Fruit fly (Drosophila melanogaster) whole organism, wandering third instar larva: Measurements from ENCODE around the gene beta4GalNAcTB.

Source experiments
- CG32264 ChIP-seq: fragments of 200-800 bp; sonication (Bioruptor generic); optimal IDR thresholded peaks from 2 replicates; lab custom pipeline; 2016; ENCODE audit warnings: missing biosample characterization, missing genetic modification characterization
- CG9705 ChIP-seq: fragments of 200-800 bp; sonication (Bioruptor generic); optimal IDR thresholded peaks from 2 replicates; lab custom pipeline; 2018; ENCODE audit warnings: missing biosample characterization, mild to moderate bottlenecking, missing genetic modification characterization
- CrebA ChIP-seq: fragments of 200-800 bp; sonication (Bioruptor generic); optimal IDR thresholded peaks from 2 replicates; lab custom pipeline; 2016; ENCODE audit warnings: missing biosample characterization, mild to moderate bottlenecking, missing genetic modification characterization, borderline replicate concordance
- Dfd ChIP-seq: fragments of >200 bp; optimal IDR thresholded peaks from 2 replicates; lab custom pipeline; 2017; ENCODE audit warnings: missing biosample characterization, missing genetic modification characterization
- HLH106 ChIP-seq: fragments of 200-800 bp; optimal IDR thresholded peaks from 3 replicates; lab custom pipeline; 2019; ENCODE audit warnings: missing biosample characterization, mild to moderate bottlenecking, missing genetic modification characterization, moderate library complexity
- Hnf4 ChIP-seq: fragments of 200-800 bp; sonication (Bioruptor generic); optimal IDR thresholded peaks from 2 replicates; lab custom pipeline; 2016; ENCODE audit warnings: missing biosample characterization, mild to moderate bottlenecking, missing genetic modification characterization
- Jra ChIP-seq: sonication (Bioruptor generic); optimal IDR thresholded peaks from 2 replicates; lab custom pipeline; 2016; ENCODE audit warnings: missing biosample characterization, missing genetic modification characterization
- Myc ChIP-seq: fragments of >200 bp; optimal IDR thresholded peaks from 2 replicates; lab custom pipeline; 2017
- N ChIP-seq: fragments of >200 bp; optimal IDR thresholded peaks from 2 replicates; lab custom pipeline; 2018; ENCODE audit warnings: missing biosample characterization, missing external identifiers, missing genetic modification characterization
- OdsH ChIP-seq: fragments of 200-800 bp; sonication (Bioruptor generic); optimal IDR thresholded peaks from 2 replicates; lab custom pipeline; 2016; ENCODE audit warnings: missing biosample characterization, mild to moderate bottlenecking, missing genetic modification characterization
- Vsx2 ChIP-seq: fragments of 200-300, 225-300 bp; sonication (Bioruptor generic); optimal IDR thresholded peaks from 2 replicates; lab custom pipeline; 2018; ENCODE audit warnings: missing biosample characterization, missing genetic modification characterization; ENCODE audit not compliant: partially characterized antibody
- br ChIP-seq: fragments of 200-800 bp; sonication (Bioruptor generic); optimal IDR thresholded peaks from 2 replicates; lab custom pipeline; 2016; ENCODE audit warnings: missing biosample characterization, missing genetic modification characterization
- brk ChIP-seq: fragments of 200-800 bp; sonication (Bioruptor generic); optimal IDR thresholded peaks from 2 replicates; lab custom pipeline; 2016; ENCODE audit warnings: missing biosample characterization, mild to moderate bottlenecking, missing genetic modification characterization
- dl ChIP-seq, 2 experiments: fragments of 175-275, 200-275 bp in 1 of 2; fragments of 200-275 bp in 1 of 2; sonication (Bioruptor generic); optimal IDR thresholded peaks; lab custom pipeline; 2018; ENCODE audit warnings: mild to moderate bottlenecking in 2 of 2, missing biosample characterization in 2 of 2, missing genetic modification characterization in 2 of 2, moderate library complexity in 2 of 2; ENCODE audit not compliant: partially characterized antibody in 2 of 2, insufficient read depth in 1 of 2
- foxo ChIP-seq, 2 experiments: fragments of 200-800 bp; sonication (Bioruptor generic); optimal IDR thresholded peaks; 2 replicates in 1 of 2; 3 replicates in 1 of 2; lab custom pipeline; 2016 to 2017; ENCODE audit warnings: missing biosample characterization in 2 of 2, missing genetic modification characterization in 2 of 2
- fru ChIP-seq: fragments of 200-800 bp; sonication (Bioruptor generic); optimal IDR thresholded peaks from 3 replicates; lab custom pipeline; 2016; ENCODE audit warnings: missing biosample characterization, mild to moderate bottlenecking, missing genetic modification characterization
- h ChIP-seq: fragments of 200-800 bp; sonication (Bioruptor generic); optimal IDR thresholded peaks from 3 replicates; lab custom pipeline; 2016; ENCODE audit warnings: missing biosample characterization, mild to moderate bottlenecking, missing genetic modification characterization
- jim ChIP-seq: fragments of 175-275, 200-325 bp; sonication (Bioruptor generic); optimal IDR thresholded peaks from 2 replicates; lab custom pipeline; 2016; ENCODE audit warnings: missing biosample characterization, mild to moderate bottlenecking, missing genetic modification characterization
- lola ChIP-seq: fragments of >200 bp; optimal IDR thresholded peaks from 2 replicates; lab custom pipeline; 2017; ENCODE audit warnings: missing biosample characterization, missing genetic modification characterization
- pan ChIP-seq: fragments of >200 bp; optimal IDR thresholded peaks from 2 replicates; lab custom pipeline; 2017
- psq ChIP-seq: fragments of 200-800 bp; sonication (Bioruptor generic); optimal IDR thresholded peaks from 3 replicates; lab custom pipeline; 2017; ENCODE audit warnings: missing biosample characterization, mild to moderate bottlenecking, missing genetic modification characterization, moderate library complexity
- rgr ChIP-seq: fragments of 200-800 bp; sonication (Bioruptor generic); optimal IDR thresholded peaks from 3 replicates; lab custom pipeline; 2016; ENCODE audit warnings: missing biosample characterization, mild to moderate bottlenecking, missing genetic modification characterization
- sv ChIP-seq: fragments of 200-800 bp; sonication (Bioruptor generic); optimal IDR thresholded peaks from 3 replicates; lab custom pipeline; 2016; ENCODE audit warnings: missing biosample characterization, missing genetic modification characterization
- tai ChIP-seq: sonication (Bioruptor generic); optimal IDR thresholded peaks from 2 replicates; lab custom pipeline; 2016; ENCODE audit warnings: missing biosample characterization, missing genetic modification characterization
- usp ChIP-seq: fragments of >200 bp; optimal IDR thresholded peaks from 2 replicates; lab custom pipeline; 2017; ENCODE audit warnings: missing biosample characterization, missing genetic modification characterization
- woc ChIP-seq: sonication (Bioruptor generic); optimal IDR thresholded peaks from 2 replicates; lab custom pipeline; 2016; ENCODE audit warnings: missing biosample characterization, mild to moderate bottlenecking, missing genetic modification characterization

Gene beta4GalNAcTB

DNA sequence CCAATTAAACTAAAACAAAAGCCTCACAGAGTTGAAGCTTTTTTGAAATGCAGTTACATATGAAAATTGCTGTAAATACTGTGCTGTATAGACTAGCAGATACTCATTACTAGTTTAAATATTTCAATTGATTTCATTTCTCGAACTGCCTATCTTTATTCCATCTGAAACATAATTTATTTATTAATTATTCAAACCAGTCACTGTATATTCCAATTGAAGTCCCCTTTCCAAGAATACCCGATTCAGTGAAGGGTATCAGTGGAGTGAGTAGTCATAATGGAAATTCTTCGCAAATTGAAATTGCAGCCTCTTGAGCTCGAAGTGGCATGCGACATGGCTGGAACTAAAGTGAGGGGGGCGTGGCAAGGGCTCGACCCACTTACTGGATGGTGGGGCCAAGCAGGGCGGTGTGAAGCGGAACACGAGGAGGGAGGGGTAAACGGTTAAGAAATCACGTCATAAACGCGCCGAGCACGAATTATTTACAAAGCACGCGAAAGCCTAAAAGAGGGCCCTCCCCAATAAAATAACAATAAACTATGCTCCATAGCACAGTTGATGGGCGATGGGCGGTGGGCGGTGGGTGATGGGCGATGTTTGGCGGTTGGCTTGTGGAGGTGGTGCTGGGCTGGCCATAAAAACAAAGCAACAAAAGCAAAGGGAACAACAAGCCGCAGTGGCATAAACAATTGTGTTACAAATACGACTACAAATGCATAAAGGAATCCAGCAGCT is 28.8 kb downstream of the beta4GalNAcTB start:
- TF ChIP-seq Jra (no peak), foxo (GFP tag; optimal IDR thresholded peaks at IDR 0.05; lab: Kevin White, UChicago) (peak in 1 of 2 experiments; percentile 5), lola (GFP tag; lab: Kevin White, UChicago) (no peak), br (GFP tag; lab: Kevin White, UChicago) (no peak), usp (GFP tag; lab: Kevin White, UChicago) (no peak), tai (GFP tag; lab: Kevin White, UChicago) (no peak), rgr (GFP tag; lab: Kevin White, UChicago) (peak; percentile 1), OdsH (GFP tag; lab: Kevin White, UChicago) (no peak), h (peak; percentile 35), HLH106 (peak; percentile 7), fru (GFP tag; lab: Kevin White, UChicago) (peak; percentile 24), dl (GFP tag; optimal IDR thresholded peaks at IDR 0.05; lab: Kevin White, UChicago; ENCODE audit: insufficient read depth in 1 of 2, partially characterized antibody in 2 of 2) (no peak), N (GFP tag; lab: Kevin White, UChicago) (no peak)

dm6 chr3R:29000001-29000400 is 33.8 kb downstream of the beta4GalNAcTB start:
- TF ChIP-seq lola (GFP tag; lab: Kevin White, UChicago) (no peak), jim (no peak), CG32264 (GFP tag; lab: Kevin White, UChicago) (no peak), N (GFP tag; lab: Kevin White, UChicago) (no peak), psq (no peak), pan (lab: Kevin White, UChicago) (no peak), h (no peak), foxo (GFP tag; optimal IDR thresholded peaks at IDR 0.05; lab: Kevin White, UChicago) (no peak), rgr (GFP tag; lab: Kevin White, UChicago) (no peak), fru (GFP tag; lab: Kevin White, UChicago) (no peak), tai (GFP tag; lab: Kevin White, UChicago) (no peak), brk (no peak), woc (GFP tag; lab: Kevin White, UChicago) (no peak), CG9705 (no peak), Dfd (GFP tag; lab: Kevin White, UChicago) (no peak), CrebA (GFP tag; lab: Kevin White, UChicago) (no peak), sv (no peak)
- TF ChIP-seq, all 38 proteins: peak for 0

DNA sequence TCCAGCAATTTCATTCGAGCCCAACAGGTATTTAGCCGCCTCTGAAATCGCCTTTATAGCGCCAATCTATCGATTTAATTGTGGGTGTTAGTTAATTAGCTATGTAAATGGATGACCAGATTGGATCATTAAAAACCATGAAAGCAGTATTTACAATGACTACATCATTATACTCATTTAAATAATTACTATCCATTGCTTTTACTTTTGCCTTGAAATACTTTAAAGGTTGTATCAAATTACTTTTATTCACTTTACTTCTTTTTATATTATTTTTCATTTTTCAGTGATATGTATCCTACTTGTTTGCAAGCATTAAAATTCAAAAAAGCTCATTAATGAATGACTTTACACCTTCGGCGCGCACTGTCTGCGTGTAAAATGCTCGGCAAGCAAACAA is 34.8 kb downstream of the beta4GalNAcTB start:
- TF ChIP-seq fru (GFP tag; lab: Kevin White, UChicago) (peak; percentile 9), HLH106 (peak; percentile 29), dl (GFP tag; optimal IDR thresholded peaks at IDR 0.05; lab: Kevin White, UChicago; ENCODE audit: insufficient read depth in 1 of 2, partially characterized antibody in 2 of 2) (no peak), foxo (GFP tag; optimal IDR thresholded peaks at IDR 0.05; lab: Kevin White, UChicago) (peak in 1 of 2 experiments; percentile 11)
- TF ChIP-seq, all 38 proteins: peak for 3

- no peak for TF ChIP-seq psq
- TF ChIP-seq Dfd (GFP tag; lab: Kevin White, UChicago) = no peak
- no peak for TF ChIP-seq N (GFP tag; lab: Kevin White, UChicago)
- no peak for TF ChIP-seq Hnf4 (GFP tag; lab: Kevin White, UChicago)
- peak; percentile 20 for TF ChIP-seq Vsx2
- no peak for TF ChIP-seq CG32264 (GFP tag; lab: Kevin White, UChicago)
- no peak for TF ChIP-seq Myc (lab: Kevin White, UChicago)
- no peak for TF ChIP-seq jim
Measured at dm6 chr3R:28990695-28991094, 43.1 kb downstream of the beta4GalNAcTB start.

dm6 chr3R:28989388-28989787 is 44.4 kb downstream of the beta4GalNAcTB start:
- TF ChIP-seq dl (GFP tag; optimal IDR thresholded peaks at IDR 0.05; lab: Kevin White, UChicago; ENCODE audit: insufficient read depth in 1 of 2, partially characterized antibody in 2 of 2) (no peak), Dfd (GFP tag; lab: Kevin White, UChicago) (peak; percentile 60), Myc (lab: Kevin White, UChicago) (no peak)
